Worm (Caenorhabditis elegans) whole organism, L3 larva: ENCODE results near the gene twk-7.

Experiments used
- R02D3.7 ChIP-seq: fragments of 150-350 bp; optimal IDR thresholded peaks from 2 replicates; lab custom pipeline; 2014; ENCODE audit warnings: missing biosample characterization, missing genetic modification characterization
- ZK546.5 ChIP-seq: sonication (generic microtip); optimal IDR thresholded peaks from 2 replicates; lab custom pipeline; 2017; ENCODE audit warnings: missing biosample characterization, missing genetic modification characterization
- ceh-82 ChIP-seq: fragments of 150-350 bp; optimal IDR thresholded peaks from 2 replicates; lab custom pipeline; 2014; ENCODE audit warnings: missing biosample characterization, missing genetic modification characterization
- ceh-9 ChIP-seq: sonication (generic microtip); optimal IDR thresholded peaks from 2 replicates; lab custom pipeline; 2018; ENCODE audit warnings: missing biosample characterization, missing genetic modification characterization
- daf-12 ChIP-seq: fragments of 150-350 bp; optimal IDR thresholded peaks from 2 replicates; lab custom pipeline; 2014; ENCODE audit warnings: missing biosample characterization, missing genetic modification reagents, missing genetic modification characterization
- egl-27 ChIP-seq: sonication (generic microtip); optimal IDR thresholded peaks from 4 replicates; lab custom pipeline; 2017; ENCODE audit warnings: missing biosample characterization, missing genetic modification reagents, missing genetic modification characterization
- elt-2 ChIP-seq: sonication (generic microtip); optimal IDR thresholded peaks from 2 replicates; lab custom pipeline; 2016; ENCODE audit warnings: missing genetic modification reagents, mild to moderate bottlenecking, missing genetic modification characterization, missing compliant biosample characterization
- hmg-11 ChIP-seq: sonication (generic microtip); optimal IDR thresholded peaks from 2 replicates; lab custom pipeline; 2016; ENCODE audit warnings: missing genetic modification characterization, missing compliant biosample characterization
- jun-1 ChIP-seq: fragments of 150-350 bp; optimal IDR thresholded peaks from 2 replicates; lab custom pipeline; 2014; ENCODE audit warnings: missing biosample characterization, missing genetic modification reagents, missing genetic modification characterization
- lin-15B ChIP-seq: fragments of 150-350 bp; optimal IDR thresholded peaks from 2 replicates; lab custom pipeline; 2014; ENCODE audit warnings: missing biosample characterization, missing genetic modification characterization
- lin-39 ChIP-seq: fragments of 150-350 bp; optimal IDR thresholded peaks from 2 replicates; lab custom pipeline; 2018; ENCODE audit warnings: missing biosample characterization, missing genetic modification reagents, missing genetic modification characterization
- lsy-12 ChIP-seq: sonication (generic microtip); optimal IDR thresholded peaks from 2 replicates; lab custom pipeline; 2016; ENCODE audit warnings: mild to moderate bottlenecking, missing genetic modification characterization, missing compliant biosample characterization
- mdl-1 ChIP-seq: fragments of 150-350 bp; optimal IDR thresholded peaks from 2 replicates; lab custom pipeline; 2014; ENCODE audit warnings: missing biosample characterization, missing genetic modification characterization
- nfya-1 ChIP-seq: sonication (generic microtip); optimal IDR thresholded peaks from 2 replicates; lab custom pipeline; 2017; ENCODE audit warnings: missing genetic modification characterization, mild to moderate bottlenecking, missing compliant biosample characterization, antibody characterized with exemption, moderate library complexity; ENCODE audit not compliant: insufficient read depth
- nhr-11 ChIP-seq: fragments of 150-350 bp; optimal IDR thresholded peaks from 2 replicates; lab custom pipeline; 2014; ENCODE audit warnings: missing biosample characterization, missing genetic modification characterization
- nhr-23 ChIP-seq: fragments of 150-350 bp; optimal IDR thresholded peaks from 2 replicates; lab custom pipeline; 2014; ENCODE audit warnings: missing biosample characterization, missing genetic modification reagents, missing genetic modification characterization
- nhr-237 ChIP-seq: fragments of 150-350 bp; optimal IDR thresholded peaks from 2 replicates; lab custom pipeline; 2014; ENCODE audit warnings: missing biosample characterization, missing genetic modification characterization
- nhr-25 ChIP-seq: sonication (generic microtip); optimal IDR thresholded peaks from 2 replicates; lab custom pipeline; 2017; ENCODE audit warnings: missing biosample characterization, missing genetic modification characterization
- nhr-28 ChIP-seq: fragments of 150-350 bp; optimal IDR thresholded peaks from 2 replicates; lab custom pipeline; 2014; ENCODE audit warnings: missing biosample characterization, missing genetic modification characterization
- nhr-43 ChIP-seq: sonication (generic microtip); optimal IDR thresholded peaks from 2 replicates; lab custom pipeline; 2016; ENCODE audit warnings: mild to moderate bottlenecking, missing genetic modification characterization, missing compliant biosample characterization; ENCODE audit not compliant: poor library complexity, severe bottlenecking
- nhr-67 ChIP-seq: fragments of 150-350 bp; optimal IDR thresholded peaks from 2 replicates; lab custom pipeline; 2014; ENCODE audit warnings: missing biosample characterization, missing genetic modification characterization
- pha-4 ChIP-seq: fragments of 150-350 bp; optimal IDR thresholded peaks from 2 replicates; lab custom pipeline; 2014; ENCODE audit warnings: missing biosample characterization, missing genetic modification reagents, missing genetic modification characterization
- pqm-1 ChIP-seq: fragments of 150-350 bp; optimal IDR thresholded peaks from 2 replicates; lab custom pipeline; 2017; ENCODE audit warnings: missing biosample characterization, missing genetic modification characterization, inconsistent platforms
- sea-2 ChIP-seq: fragments of 150-350 bp; sonication (generic microtip); optimal IDR thresholded peaks from 4 replicates; lab custom pipeline; 2014; ENCODE audit warnings: missing biosample characterization, missing genetic modification reagents, missing genetic modification characterization
- skn-1 ChIP-seq: fragments of 150-350 bp; optimal IDR thresholded peaks from 2 replicates; lab custom pipeline; 2014; ENCODE audit warnings: missing biosample characterization, missing genetic modification characterization
- snpc-4 ChIP-seq: fragments of 150-350 bp; optimal IDR thresholded peaks from 2 replicates; lab custom pipeline; 2014; ENCODE audit warnings: missing biosample characterization, missing genetic modification characterization
- tbx-2 ChIP-seq: sonication (generic microtip); optimal IDR thresholded peaks from 2 replicates; lab custom pipeline; 2016; ENCODE audit warnings: mild to moderate bottlenecking, missing genetic modification characterization, missing compliant biosample characterization
- unc-39 ChIP-seq: sonication (generic microtip); optimal IDR thresholded peaks from 4 replicates; lab custom pipeline; 2017; ENCODE audit warnings: missing biosample characterization, missing genetic modification characterization

The twk-7 gene

ce11 chrIII:8620259-8620658 is 23.3 kb downstream of the twk-7 start:
- TF ChIP-seq lsy-12 (tag; lab: Kevin White, UChicago) (no peak), pha-4 (tag; lab: Kevin White, UChicago) (no peak), R02D3.7 (tag; lab: Kevin White, UChicago) (no peak), lin-39 (no peak), nhr-43 (tag; lab: Kevin White, UChicago) (no peak), tbx-2 (tag; lab: Kevin White, UChicago) (no peak), nhr-25 (no peak), ceh-82 (tag; lab: Kevin White, UChicago) (no peak), nhr-67 (no peak), daf-12 (tag; lab: Kevin White, UChicago) (no peak), ceh-9 (tag; lab: Kevin White, UChicago) (no peak), nhr-237 (tag; lab: Kevin White, UChicago) (no peak), snpc-4 (no peak)

ce11 chrIII:8618412-8618960 is 25.1 kb downstream of the twk-7 start, which contains the start of gene C13G5.2:
Gene C13G5.2 (minus strand): TSS chrIII:8618462.
- no peak for TF ChIP-seq elt-2 (tag; lab: Kevin White, UChicago)
- no peak for TF ChIP-seq ZK546.5 (tag; lab: Kevin White, UChicago)
- no peak for TF ChIP-seq ceh-9 (tag; lab: Kevin White, UChicago)
- TF ChIP-seq hmg-11 (tag; lab: Kevin White, UChicago), result no peak
- no peak for TF ChIP-seq nhr-28 (tag; lab: Kevin White, UChicago)
- no peak for TF ChIP-seq daf-12 (tag; lab: Kevin White, UChicago)

DNA sequence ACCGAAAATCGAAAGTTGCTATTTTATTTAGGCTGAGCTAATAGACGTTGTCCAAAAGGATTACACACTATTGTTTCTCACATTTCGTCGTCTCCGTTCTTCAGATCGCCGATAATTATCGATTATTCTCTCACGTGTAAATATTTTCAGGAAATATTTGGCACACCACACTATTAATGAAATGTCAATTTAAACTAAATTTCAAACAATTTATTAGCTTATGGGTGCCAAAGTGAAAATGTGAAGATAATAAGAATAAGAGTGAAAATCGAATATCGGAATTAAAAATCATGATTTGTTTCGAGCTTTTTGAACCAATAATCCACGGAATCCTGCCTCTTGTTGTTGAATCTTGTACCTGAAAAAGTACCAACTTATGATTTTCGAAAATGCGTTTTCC is 27.0 kb downstream of the twk-7 start, which contains the start of gene C06E1.11:
TSS of gene C06E1.11 (minus strand) at position 101 of the 400 bp plus-strand sequence.
- TF ChIP-seq pqm-1 (tag; lab: Kevin White, UChicago), result no peak

- TF ChIP-seq sea-2 (GFP tag; lab: Kevin White, UChicago), result no peak
- TF ChIP-seq hmg-11 (tag; lab: Kevin White, UChicago), result peak; percentile 9
- TF ChIP-seq lin-15B (tag; lab: Kevin White, UChicago), result peak; percentile 44
- peak; percentile 51 for TF ChIP-seq pha-4 (tag; lab: Kevin White, UChicago)
- peak; percentile 20 for TF ChIP-seq nfya-1
- TF ChIP-seq lsy-12 (tag; lab: Kevin White, UChicago), result no peak
- TF ChIP-seq, all 47 proteins: peak for 4
Measured at ce11 chrIII:8614490-8614889, 29.0 kb downstream of the twk-7 start, which contains the start of gene rha-2. Gene rha-2 (minus strand): TSS chrIII:8614569.

DNA sequence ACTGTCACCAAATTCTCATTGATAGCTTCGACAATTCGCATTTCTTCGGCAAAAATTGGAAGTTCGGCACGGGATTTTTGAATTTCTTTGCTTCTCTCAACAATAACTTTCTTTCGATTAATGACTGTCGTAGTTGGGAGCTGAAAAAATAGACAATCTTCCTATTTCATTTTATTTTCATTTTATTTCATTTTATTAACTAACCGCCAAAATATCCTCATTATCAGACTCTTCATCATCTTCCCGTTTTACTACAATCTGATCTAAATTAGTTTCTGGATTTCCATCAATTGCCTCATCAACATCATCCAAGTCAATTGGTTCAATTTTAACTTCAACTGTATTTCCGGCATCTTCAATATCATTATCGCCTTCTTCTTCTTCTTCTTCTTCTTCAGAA is 30.0 kb downstream of the twk-7 start:
- TF ChIP-seq unc-39 (tag; lab: Kevin White, UChicago) (no peak), egl-27 (tag; lab: Kevin White, UChicago) (no peak), nhr-67 (no peak), sea-2 (GFP tag; lab: Kevin White, UChicago) (no peak), nhr-43 (tag; lab: Kevin White, UChicago) (no peak), ceh-9 (tag; lab: Kevin White, UChicago) (no peak), nfya-1 (no peak), mdl-1 (tag; lab: Kevin White, UChicago) (no peak), nhr-25 (no peak), lin-15B (tag; lab: Kevin White, UChicago) (no peak), skn-1 (tag; lab: Kevin White, UChicago) (no peak)

DNA sequence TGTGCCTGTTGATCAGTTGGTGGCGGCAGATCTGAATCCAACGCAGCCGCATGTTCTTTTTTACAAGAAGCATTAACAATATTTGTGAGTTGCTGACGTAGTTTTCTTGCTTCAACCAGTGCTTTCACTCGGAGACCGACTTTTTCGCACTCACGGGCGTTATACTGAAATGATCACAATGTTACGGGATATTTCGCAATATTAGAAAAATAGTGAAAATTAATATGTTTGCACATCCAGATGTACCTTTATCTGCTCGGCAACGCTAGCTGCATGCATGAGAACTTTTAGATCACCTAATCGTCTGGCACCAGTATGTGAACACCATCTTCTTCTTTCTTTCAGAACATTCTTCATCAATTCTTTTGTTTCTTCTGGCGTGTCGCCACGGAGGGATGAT is 32.3 kb downstream of the twk-7 start:
- TF ChIP-seq pha-4 (tag; lab: Kevin White, UChicago) (no peak), skn-1 (tag; lab: Kevin White, UChicago) (no peak), nhr-23 (no peak), jun-1 (no peak), pqm-1 (tag; lab: Kevin White, UChicago) (no peak)

ce11 chrIII:8609683-8610082 is 33.9 kb downstream of the twk-7 start, which contains the start of gene C06E1.9:
Gene C06E1.9 (minus strand): TSS chrIII:8609783.
- TF ChIP-seq nhr-11 (tag; lab: Kevin White, UChicago) (no peak), nhr-28 (tag; lab: Kevin White, UChicago) (no peak)
